Fruit fly (Drosophila melanogaster) whole organism, embryonic: Measurements from ENCODE around the gene Tim8.
A peak's percentile ranks its signal among the peaks of the same experiment; 100 is the strongest.

ENCODE experiments used
- Abd-B ChIP-seq: fragments of 200-800 bp; sonication (Bioruptor generic); optimal IDR thresholded peaks from 2 replicates; lab custom pipeline; 2018; ENCODE audit warnings: missing biosample characterization, mild to moderate bottlenecking, missing genetic modification characterization, moderate library complexity
- Blimp-1 ChIP-seq: fragments of 200-800 bp; sonication (Bioruptor generic); optimal IDR thresholded peaks from 3 replicates; lab custom pipeline; 2018; ENCODE audit warnings: missing biosample characterization, missing genetic modification characterization, mild to moderate bottlenecking, moderate library complexity, missing genetic modification reagents
- CG11504 ChIP-seq: fragments of 200-800 bp; sonication (Bioruptor generic); optimal IDR thresholded peaks from 3 replicates; lab custom pipeline; 2019; ENCODE audit warnings: missing biosample characterization, mild to moderate bottlenecking, missing genetic modification characterization, moderate library complexity
- CG12155 ChIP-seq: fragments of 200-800 bp; sonication (Bioruptor generic); optimal IDR thresholded peaks from 3 replicates; lab custom pipeline; 2016; ENCODE audit warnings: missing biosample characterization, missing genetic modification characterization
- CG15514 ChIP-seq: fragments of 200-800 bp; sonication (Bioruptor generic); optimal IDR thresholded peaks from 3 replicates; lab custom pipeline; 2017; ENCODE audit warnings: missing biosample characterization, missing genetic modification characterization, mild to moderate bottlenecking, moderate library complexity, missing genetic modification reagents
- CG17568 ChIP-seq: fragments of 200-800 bp; sonication (Bioruptor generic); optimal IDR thresholded peaks from 2 replicates; lab custom pipeline; 2018; ENCODE audit warnings: missing biosample characterization, mild to moderate bottlenecking, missing genetic modification characterization, moderate library complexity
- CG2199 ChIP-seq: fragments of 200-800 bp; sonication (Bioruptor generic); IDR thresholded peaks from 3 replicates; pipeline ENCODE4 v1.3.6; 2022; ENCODE audit warnings: missing biosample characterization, missing genetic modification characterization
- CG31388 ChIP-seq: fragments of 200-800 bp; sonication (Bioruptor generic); optimal IDR thresholded peaks from 2 replicates; lab custom pipeline; 2016; ENCODE audit warnings: missing biosample characterization, missing genetic modification characterization
- CG31441 ChIP-seq: fragments of 200-800 bp; sonication (Bioruptor generic); IDR thresholded peaks from 2 replicates; pipeline ENCODE4 v1.3.6; 2022; ENCODE audit warnings: missing biosample characterization, missing genetic modification characterization
- CG32532 ChIP-seq: fragments of 200-800 bp; sonication (Bioruptor generic); IDR thresholded peaks from 2 replicates; pipeline ENCODE4 v1.3.6; 2022; ENCODE audit warnings: missing biosample characterization, missing genetic modification characterization
- CG32772 ChIP-seq: fragments of 200-800 bp; sonication (Bioruptor generic); IDR thresholded peaks from 2 replicates; pipeline ENCODE4 v1.3.6; 2022; ENCODE audit warnings: missing biosample characterization, missing genetic modification characterization
- CG34422 ChIP-seq: fragments of 200-800 bp; sonication (Bioruptor generic); IDR thresholded peaks from 3 replicates; pipeline ENCODE4 v1.3.6; 2022; ENCODE audit warnings: missing biosample characterization, missing genetic modification characterization
- CG3726 ChIP-seq: fragments of 200-800 bp; sonication (Bioruptor generic); IDR thresholded peaks from 3 replicates; pipeline ENCODE4, ENCODE4 v1.3.6; 2022; ENCODE audit warnings: missing biosample characterization, missing genetic modification characterization
- CG4820 ChIP-seq: fragments of 200-800 bp; sonication (Bioruptor generic); optimal IDR thresholded peaks from 3 replicates; lab custom pipeline; 2016; ENCODE audit warnings: missing biosample characterization, missing genetic modification characterization
- CG5180 ChIP-seq: fragments of 200-800 bp; sonication (Bioruptor generic); optimal IDR thresholded peaks from 3 replicates; lab custom pipeline; 2017; ENCODE audit warnings: missing biosample characterization, missing genetic modification characterization, mild to moderate bottlenecking, moderate library complexity, missing genetic modification reagents
- CG6272 ChIP-seq: fragments of 200-800 bp; sonication (Bioruptor generic); IDR thresholded peaks from 2 replicates; pipeline ENCODE4 v1.3.6; 2022; ENCODE audit warnings: missing biosample characterization, missing genetic modification characterization
- CHES-1-like ChIP-seq: fragments of 200-800 bp; sonication (Bioruptor generic); optimal IDR thresholded peaks from 2 replicates; lab custom pipeline; 2016; ENCODE audit warnings: missing biosample characterization, missing genetic modification characterization
- CTCF ChIP-seq: fragments of 200-800 bp; sonication (Bioruptor generic); optimal IDR thresholded peaks from 2 replicates; lab custom pipeline; 2017; ENCODE audit warnings: missing biosample characterization, mild to moderate bottlenecking, missing genetic modification characterization, moderate library complexity
- Deaf1 ChIP-seq: fragments of 200-800 bp; optimal IDR thresholded peaks from 3 replicates; lab custom pipeline; 2019; ENCODE audit warnings: missing biosample characterization, mild to moderate bottlenecking, missing genetic modification characterization, moderate library complexity
- Dfd ChIP-seq, 2 experiments: fragments of >200 bp; optimal IDR thresholded peaks; 2 replicates each; lab custom pipeline; 2017; ENCODE audit warnings: missing biosample characterization in 2 of 2, missing genetic modification characterization in 2 of 2
- Doc2 ChIP-seq: fragments of 200-800 bp; sonication (Bioruptor generic); IDR thresholded peaks from 2 replicates; pipeline ENCODE4 v1.3.6; 2022; ENCODE audit warnings: missing biosample characterization, missing genetic modification characterization
- Dref ChIP-seq: fragments of 200-800 bp; sonication (Bioruptor generic); IDR thresholded peaks from 2 replicates; pipeline ENCODE4 v1.3.6; 2022; ENCODE audit warnings: missing biosample characterization, missing genetic modification characterization
- Ets97D ChIP-seq: fragments of 200-800 bp; sonication (Bioruptor generic); optimal IDR thresholded peaks from 3 replicates; lab custom pipeline; 2016; ENCODE audit warnings: missing biosample characterization, missing genetic modification characterization
- HLH54F ChIP-seq: fragments of 200-800 bp; sonication (Bioruptor generic); optimal IDR thresholded peaks from 3 replicates; lab custom pipeline; 2016; ENCODE audit warnings: missing biosample characterization, missing genetic modification characterization
- Hr3 ChIP-seq: fragments of 200-800 bp; sonication (Bioruptor generic); optimal IDR thresholded peaks from 3 replicates; lab custom pipeline; 2016; ENCODE audit warnings: missing biosample characterization, missing genetic modification characterization
- Kr ChIP-seq: fragments of 200-800 bp; sonication (Bioruptor generic); optimal IDR thresholded peaks from 2 replicates; lab custom pipeline; 2017; ENCODE audit warnings: missing biosample characterization, mild to moderate bottlenecking, missing genetic modification characterization
- Lhr ChIP-seq: fragments of 200-800 bp; sonication (Bioruptor generic); optimal IDR thresholded peaks from 3 replicates; lab custom pipeline; 2017; ENCODE audit warnings: mild to moderate bottlenecking, missing biosample characterization, missing genetic modification reagents, missing genetic modification characterization
- NK7.1 ChIP-seq: fragments of 200-800 bp; sonication (Bioruptor generic); optimal IDR thresholded peaks from 3 replicates; lab custom pipeline; 2016; ENCODE audit warnings: missing biosample characterization, missing genetic modification characterization
- Rx ChIP-seq: fragments of 200-800 bp; sonication (Bioruptor generic); IDR thresholded peaks from 2 replicates; pipeline ENCODE4 v1.3.6; 2022; ENCODE audit warnings: missing biosample characterization, missing genetic modification characterization
- Six4 ChIP-seq: fragments of 200-800 bp; sonication (Bioruptor generic); optimal IDR thresholded peaks from 2 replicates; lab custom pipeline; 2016; ENCODE audit warnings: missing biosample characterization, missing genetic modification characterization
- Spps ChIP-seq: fragments of 200-800 bp; sonication (Bioruptor generic); optimal IDR thresholded peaks from 2 replicates; lab custom pipeline; 2018; ENCODE audit warnings: missing biosample characterization, mild to moderate bottlenecking, missing genetic modification characterization
- Xbp1 ChIP-seq: fragments of 200-800 bp; sonication (Bioruptor generic); optimal IDR thresholded peaks from 3 replicates; lab custom pipeline; 2016; ENCODE audit warnings: missing biosample characterization, mild to moderate bottlenecking, missing genetic modification characterization
- Xrp1 ChIP-seq: fragments of 200-800 bp; sonication (Bioruptor generic); IDR thresholded peaks from 2 replicates; pipeline ENCODE4 v1.3.6; 2022; ENCODE audit warnings: missing biosample characterization, missing genetic modification characterization
- bigmax ChIP-seq: fragments of 200-800 bp; sonication (Bioruptor generic); optimal IDR thresholded peaks from 2 replicates; lab custom pipeline; 2018; ENCODE audit warnings: missing biosample characterization, mild to moderate bottlenecking, missing genetic modification characterization
- cwo ChIP-seq: fragments of 200-800 bp; sonication (Bioruptor generic); optimal IDR thresholded peaks from 3 replicates; lab custom pipeline; 2017; ENCODE audit warnings: missing biosample characterization, missing genetic modification characterization, mild to moderate bottlenecking, moderate library complexity, missing genetic modification reagents
- dati ChIP-seq: fragments of 200-800 bp; sonication (Bioruptor generic); IDR thresholded peaks from 2 replicates; pipeline ENCODE4 v1.3.6; 2022; ENCODE audit warnings: missing biosample characterization, missing genetic modification characterization
- dmrt11E ChIP-seq: fragments of 200-800 bp; sonication (Bioruptor generic); optimal IDR thresholded peaks from 3 replicates; lab custom pipeline; 2018; ENCODE audit warnings: missing biosample characterization, mild to moderate bottlenecking, missing genetic modification characterization, moderate library complexity
- emc ChIP-seq: fragments of 200-800 bp; sonication (Bioruptor generic); optimal IDR thresholded peaks from 2 replicates; lab custom pipeline; 2016; ENCODE audit warnings: missing biosample characterization, missing genetic modification characterization
- fd102C ChIP-seq: fragments of 200-800 bp; sonication (Bioruptor generic); optimal IDR thresholded peaks from 2 replicates; lab custom pipeline; 2018; ENCODE audit warnings: missing biosample characterization, mild to moderate bottlenecking, missing genetic modification characterization, moderate library complexity
- gcm2 ChIP-seq: fragments of 200-800 bp; sonication (Bioruptor generic); optimal IDR thresholded peaks from 2 replicates; lab custom pipeline; 2016; ENCODE audit warnings: missing biosample characterization, missing genetic modification characterization
- ham ChIP-seq: fragments of 200-800 bp; sonication (Bioruptor generic); IDR thresholded peaks from 2 replicates; pipeline ENCODE4 v1.3.6; 2022; ENCODE audit warnings: missing biosample characterization, missing genetic modification characterization
- lab ChIP-seq: fragments of 200-800 bp; sonication (Bioruptor generic); optimal IDR thresholded peaks from 3 replicates; lab custom pipeline; 2017; ENCODE audit warnings: missing biosample characterization, missing genetic modification characterization, mild to moderate bottlenecking, moderate library complexity, missing genetic modification reagents
- nom ChIP-seq: fragments of 200-800 bp; sonication (Bioruptor generic); optimal IDR thresholded peaks from 2 replicates; lab custom pipeline; 2017; ENCODE audit warnings: missing biosample characterization, missing genetic modification characterization, mild to moderate bottlenecking, moderate library complexity, missing genetic modification reagents
- onecut ChIP-seq: fragments of 200-800 bp; sonication (Bioruptor generic); IDR thresholded peaks from 2 replicates; pipeline ENCODE4 v1.3.6; 2022; ENCODE audit warnings: missing biosample characterization, missing genetic modification characterization
- phol ChIP-seq: fragments of 200-800 bp; sonication (Bioruptor generic); optimal IDR thresholded peaks from 3 replicates; lab custom pipeline; 2018; ENCODE audit warnings: missing biosample characterization, mild to moderate bottlenecking, missing genetic modification characterization, moderate library complexity
- psq ChIP-seq: fragments of 200-800 bp; sonication (Bioruptor generic); optimal IDR thresholded peaks from 2 replicates; lab custom pipeline; 2017; ENCODE audit warnings: missing biosample characterization, missing genetic modification characterization
- pum ChIP-seq: fragments of 200-800 bp; sonication (Bioruptor generic); optimal IDR thresholded peaks from 2 replicates; lab custom pipeline; 2016; ENCODE audit warnings: missing biosample characterization, missing genetic modification characterization
- pzg ChIP-seq: fragments of 200-800 bp; sonication (Bioruptor generic); optimal IDR thresholded peaks from 3 replicates; lab custom pipeline; 2018; ENCODE audit warnings: missing biosample characterization, mild to moderate bottlenecking, missing genetic modification characterization, moderate library complexity
- row ChIP-seq: fragments of 200-800 bp; sonication (Bioruptor generic); IDR thresholded peaks from 3 replicates; pipeline ENCODE4 v1.3.6; 2022; ENCODE audit warnings: missing biosample characterization, missing genetic modification characterization
- scrt ChIP-seq: fragments of 200-800 bp; sonication (Bioruptor generic); optimal IDR thresholded peaks from 2 replicates; lab custom pipeline; 2018; ENCODE audit warnings: missing biosample characterization, mild to moderate bottlenecking, missing genetic modification characterization, moderate library complexity
- slp2 ChIP-seq: fragments of 200-800 bp; sonication (Bioruptor generic); optimal IDR thresholded peaks from 2 replicates; lab custom pipeline; 2016; ENCODE audit warnings: missing biosample characterization, missing genetic modification characterization
- tgo ChIP-seq: fragments of 200-800 bp; sonication (Bioruptor generic); IDR thresholded peaks from 3 replicates; pipeline ENCODE4 v1.3.6; 2022; ENCODE audit warnings: missing biosample characterization, missing genetic modification characterization
- unc-4 ChIP-seq: fragments of 200-800 bp; sonication (Bioruptor generic); IDR thresholded peaks from 2 replicates; pipeline ENCODE4 v1.3.6; 2022; ENCODE audit warnings: missing biosample characterization, missing genetic modification characterization; ENCODE audit not compliant: partially characterized antibody

Tim8 gene

dm6 chrX:11379139-11379538 lies 10.9 kb downstream of the Tim8 start (continued):
- TF ChIP-seq Lhr (GFP tag; lab: Kevin White, UChicago) = no peak
- 0 out of 2 replicates have a peak, but pooled peaks have one; percentile 18 for TF ChIP-seq onecut (GFP tag; lab: Robert Waterston, UW)
- TF ChIP-seq Deaf1 (tag; lab: Kevin White, UChicago) = no peak
- no peak for TF ChIP-seq CHES-1-like (GFP tag; lab: Kevin White, UChicago)
- TF ChIP-seq Dref = no peak
- no peak for TF ChIP-seq CG6272 (GFP tag; lab: Robert Waterston, UW)
- no peak for TF ChIP-seq Rx (GFP tag; lab: Robert Waterston, UW)
- peak; percentile 48; the same call in 2 of the 3 replicates for TF ChIP-seq tgo (GFP tag; lab: Robert Waterston, UW)
- no peak for TF ChIP-seq Doc2 (GFP tag; lab: Robert Waterston, UW)
- peak; percentile 39; the same call in 1 of the 2 replicates for TF ChIP-seq CG32772
- TF ChIP-seq Kr (GFP tag; lab: Kevin White, UChicago) = no peak
- TF ChIP-seq HLH54F (GFP tag; lab: Kevin White, UChicago) = no peak
- peak; percentile 70 for TF ChIP-seq lab (GFP tag; lab: Kevin White, UChicago)
- no peak for TF ChIP-seq CG2199 (GFP tag; lab: Robert Waterston, UW)
- TF ChIP-seq CG31441 (GFP tag; lab: Robert Waterston, UW) = peak; percentile 27; the same call in 1 of the 2 replicates
- TF ChIP-seq emc (GFP tag; lab: Kevin White, UChicago) = no peak
- TF ChIP-seq dmrt11E = no peak
- peak; percentile 39 for TF ChIP-seq scrt (GFP tag; lab: Kevin White, UChicago)
- no peak for TF ChIP-seq CG15514 (GFP tag; lab: Kevin White, UChicago)
- no peak for TF ChIP-seq unc-4 (GFP tag; lab: Robert Waterston, UW)
- peak; percentile 32 for TF ChIP-seq Blimp-1 (GFP tag; lab: Kevin White, UChicago)
- peak; percentile 67 for TF ChIP-seq CG11504 (tag; lab: Kevin White, UChicago)
- peak; percentile 19 for TF ChIP-seq Xbp1 (GFP tag; lab: Kevin White, UChicago)
- no peak for TF ChIP-seq CG4820 (GFP tag; lab: Kevin White, UChicago)
- no peak for TF ChIP-seq Hr3 (GFP tag; lab: Kevin White, UChicago)
- TF ChIP-seq pzg (GFP tag; lab: Kevin White, UChicago) = no peak
- TF ChIP-seq ham = no peak
- no peak for TF ChIP-seq gcm2
- TF ChIP-seq CG31388 (GFP tag; lab: Kevin White, UChicago) = no peak
- no peak for TF ChIP-seq bigmax
- no peak for TF ChIP-seq CG17568 (GFP tag; lab: Kevin White, UChicago)
- no peak for TF ChIP-seq CG12155 (GFP tag; lab: Kevin White, UChicago)
- no peak for TF ChIP-seq NK7.1 (GFP tag; lab: Kevin White, UChicago)
- peak; percentile 23 for TF ChIP-seq Abd-B (GFP tag; lab: Kevin White, UChicago)
- TF ChIP-seq nom (GFP tag; lab: Kevin White, UChicago) = no peak
- TF ChIP-seq Six4 (GFP tag; lab: Kevin White, UChicago) = no peak
- no peak for TF ChIP-seq dati (GFP tag; lab: Robert Waterston, UW)

- TF ChIP-seq CG5180 (GFP tag; lab: Kevin White, UChicago) (no peak), cwo (GFP tag; lab: Kevin White, UChicago) (no peak), row (GFP tag; lab: Robert Waterston, UW) (peak; percentile 28; the same call in 2 of the 3 replicates), Rx (GFP tag; lab: Robert Waterston, UW) (no peak), fd102C (GFP tag; lab: Kevin White, UChicago) (no peak), CG34422 (GFP tag; lab: Robert Waterston, UW) (no peak), Xrp1 (GFP tag; lab: Robert Waterston, UW) (no peak), CTCF (GFP tag; lab: Kevin White, UChicago) (no peak), slp2 (no peak), CG3726 (GFP tag; lab: Robert Waterston, UW) (no peak), pum (GFP tag; lab: Kevin White, UChicago) (no peak), psq (GFP tag; lab: Kevin White, UChicago) (no peak), phol (tag; lab: Kevin White, UChicago) (peak; percentile 32), Dfd (GFP tag; optimal IDR thresholded peaks at IDR 0.05; lab: Kevin White, UChicago) (no peak), Ets97D (GFP tag; lab: Kevin White, UChicago) (no peak), CG32532 (GFP tag; lab: Robert Waterston, UW) (no peak), Spps (tag; lab: Kevin White, UChicago) (no peak)
Observed at dm6 chrX:11379747-11380146, 11.5 kb downstream of the Tim8 start.
